Fruit fly (Drosophila melanogaster) ovary, adult (tissue): ENCODE measurements around the gene BicD.

Source experiments
- CG17801 ChIP-seq: fragments of 200-800 bp; optimal IDR thresholded peaks from 2 replicates; lab custom pipeline; 2019; ENCODE audit warnings: missing biosample characterization, mild to moderate bottlenecking, missing genetic modification characterization, moderate library complexity; ENCODE audit not compliant: partially characterized antibody

Gene BicD

DNA sequence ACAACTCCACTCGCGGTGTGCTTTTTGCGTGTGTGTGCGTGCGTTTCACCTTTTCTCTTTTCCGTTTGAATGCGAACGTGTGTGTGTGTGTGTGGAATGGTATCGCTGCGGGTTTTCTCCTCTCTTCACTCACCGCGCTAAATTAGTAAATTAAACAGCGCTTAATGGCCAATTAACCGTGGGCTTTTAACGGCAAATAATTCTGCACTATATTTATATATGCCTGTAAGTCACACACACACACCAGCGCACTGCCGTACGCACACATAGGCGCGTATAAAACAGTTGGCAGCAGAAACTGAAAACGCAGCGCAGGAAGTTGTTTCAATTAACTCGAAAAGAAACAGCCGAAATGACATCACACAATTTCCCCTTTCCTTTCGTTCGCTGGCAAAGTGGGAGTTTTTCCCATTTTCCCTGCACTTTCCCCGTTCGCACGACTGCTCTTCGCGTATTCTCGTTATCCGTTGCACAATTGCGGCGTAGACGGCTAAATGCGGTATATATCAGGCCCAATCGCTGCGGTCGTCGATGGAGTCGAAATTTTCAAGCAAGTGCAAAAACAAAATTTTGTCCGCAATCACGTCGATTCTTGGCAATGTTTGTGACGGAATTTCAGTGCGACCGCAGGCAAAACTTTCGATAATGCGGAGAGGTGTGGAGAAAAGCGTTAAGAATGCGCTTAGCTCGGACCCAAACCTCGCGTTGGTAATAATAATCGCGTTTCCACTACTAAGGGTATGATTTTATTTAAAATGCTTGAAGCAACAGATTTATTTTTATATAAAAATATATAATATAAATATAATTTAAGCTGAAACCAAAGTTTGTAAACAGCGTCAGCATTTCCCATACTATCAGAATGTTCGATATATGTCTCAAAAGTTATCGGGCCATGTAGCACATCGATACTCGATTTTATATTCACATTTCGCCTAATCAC lies at the start of gene BicD:
Gene BicD (minus strand): TSS at position 634 of the 943 bp plus-strand sequence.
- TF ChIP-seq CG17801 (GFP tag; lab: Kevin White, UChicago), result no peak

DNA sequence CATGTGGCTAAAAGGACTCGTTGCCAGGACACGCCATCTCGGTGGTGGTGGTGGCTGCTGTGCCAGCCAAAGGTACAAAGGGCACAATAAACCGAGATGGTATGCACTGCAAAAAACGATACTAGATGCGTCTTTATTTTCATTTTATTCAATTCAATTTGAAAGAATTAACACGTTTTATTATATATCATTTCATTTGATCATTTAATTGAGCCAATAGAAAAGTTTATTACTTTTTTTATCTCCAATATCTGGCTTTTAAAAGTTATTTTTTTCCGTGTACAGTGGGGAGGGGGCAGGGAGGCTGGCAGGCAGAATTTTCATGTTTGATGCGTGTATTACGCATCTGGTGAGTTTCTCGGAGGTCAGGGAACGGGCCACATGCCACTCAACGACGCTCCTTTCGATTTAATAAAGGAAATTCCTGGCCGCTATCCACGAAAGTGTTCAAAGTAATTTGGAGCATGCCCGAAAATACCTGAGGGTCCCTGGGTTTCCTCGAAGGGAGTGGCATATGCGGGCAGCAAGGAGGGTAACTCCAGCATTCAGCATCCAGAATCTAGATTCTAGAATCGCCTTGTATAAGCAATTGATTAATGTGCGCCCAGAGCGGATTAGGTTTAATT lies 41.2 kb upstream of the BicD start:
- no peak for TF ChIP-seq CG17801 (GFP tag; lab: Kevin White, UChicago)

DNA sequence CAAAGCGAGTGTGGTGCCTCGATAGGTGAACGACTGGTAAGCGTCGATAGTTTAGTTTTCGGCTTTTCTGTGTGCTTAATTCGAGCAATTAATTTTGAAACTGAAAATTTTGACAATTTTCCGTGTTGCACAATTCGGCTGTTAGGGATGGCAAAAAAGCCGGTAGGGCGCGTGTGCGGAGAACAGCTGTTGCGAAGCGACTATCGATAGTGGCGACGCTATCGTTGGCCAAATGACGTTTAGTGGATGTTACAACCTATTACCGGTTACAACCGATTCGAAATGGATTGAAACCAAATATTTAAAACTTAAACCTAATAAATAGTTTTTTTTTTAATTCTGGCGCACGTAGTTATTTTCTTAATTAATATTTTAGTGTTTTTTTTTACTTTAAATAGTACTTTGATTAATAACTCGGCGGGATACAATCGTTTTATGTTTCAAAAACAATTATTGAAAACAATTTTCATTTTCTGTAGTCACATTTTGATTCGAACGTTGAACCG lies 28.0 kb upstream of the BicD start, which contains the start of the genes mEFTs and Dhc36C:
Gene mEFTs (minus strand): TSS at position 161 of the 506 bp plus-strand sequence.
Gene Dhc36C (plus strand): TSS at position 456 of the 506 bp plus-strand sequence.
- TF ChIP-seq CG17801 (GFP tag; lab: Kevin White, UChicago), result no peak

- no peak for TF ChIP-seq CG17801 (GFP tag; lab: Kevin White, UChicago)
Measured at dm6 chr2L:17498721-17499120, 25.7 kb upstream of the BicD start, which contains the start of gene CG15142. Gene CG15142 (minus strand): TSS chr2L:17498821.

DNA sequence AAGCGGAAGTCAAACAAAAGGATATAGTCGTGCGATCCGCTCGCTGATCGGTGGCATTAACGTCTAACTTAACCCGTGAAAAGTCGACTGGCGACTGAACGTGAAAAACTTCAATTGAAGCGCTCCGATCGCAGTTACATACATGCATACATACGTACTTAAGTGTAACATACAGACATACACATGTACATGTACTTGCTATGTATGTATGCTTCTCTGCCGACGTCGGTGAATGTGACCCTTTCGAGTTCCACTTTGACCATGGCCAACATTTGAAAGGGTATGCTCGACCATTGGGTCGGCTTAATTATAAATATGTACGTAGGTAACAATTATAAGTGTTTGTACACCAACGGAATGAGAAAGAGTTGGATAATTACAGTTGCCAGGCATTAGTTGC lies 24.1 kb upstream of the BicD start, which contains the start of gene qua:
Gene qua (minus strand): TSS at position 101 of the 400 bp plus-strand sequence.
- no peak for TF ChIP-seq CG17801 (GFP tag; lab: Kevin White, UChicago)

- TF ChIP-seq CG17801 (GFP tag; lab: Kevin White, UChicago), result no peak
Measured at dm6 chr2L:17495759-17496158, 22.7 kb upstream of the BicD start.

- TF ChIP-seq CG17801 (GFP tag; lab: Kevin White, UChicago), result no peak
Measured at dm6 chr2L:17492680-17493079, 19.7 kb upstream of the BicD start.

- TF ChIP-seq CG17801 (GFP tag; lab: Kevin White, UChicago), result no peak
Measured at dm6 chr2L:17486264-17486663, 13.2 kb upstream of the BicD start, which contains the start of gene CG43220. Gene CG43220 (plus strand): TSS chr2L:17486564.

DNA sequence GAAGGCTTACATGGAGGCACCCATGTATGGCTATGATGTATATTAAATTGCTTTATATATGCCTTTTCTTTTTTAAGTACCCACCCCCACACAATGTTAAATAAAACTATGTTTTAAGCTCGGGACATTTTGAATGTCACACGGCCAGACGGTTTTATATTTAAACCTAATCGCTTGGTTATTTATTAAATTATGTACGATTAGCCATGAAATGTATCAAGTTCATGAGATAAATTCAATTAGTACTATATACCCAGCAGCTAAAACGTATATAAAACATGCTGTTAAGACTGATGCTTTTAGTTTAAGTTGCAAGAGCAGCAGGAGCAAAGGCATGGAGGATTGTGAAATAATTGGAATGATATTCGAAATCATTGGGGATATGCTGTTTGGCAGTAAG lies 12.4 kb upstream of the BicD start, which contains the start of the genes CG43221 and CG43645:
Gene CG43221 (plus strand): TSS at position 301 of the 400 bp plus-strand sequence.
Gene CG43645 (plus strand): TSS at position 301 of the 400 bp plus-strand sequence.
- no peak for TF ChIP-seq CG17801 (GFP tag; lab: Kevin White, UChicago)

DNA sequence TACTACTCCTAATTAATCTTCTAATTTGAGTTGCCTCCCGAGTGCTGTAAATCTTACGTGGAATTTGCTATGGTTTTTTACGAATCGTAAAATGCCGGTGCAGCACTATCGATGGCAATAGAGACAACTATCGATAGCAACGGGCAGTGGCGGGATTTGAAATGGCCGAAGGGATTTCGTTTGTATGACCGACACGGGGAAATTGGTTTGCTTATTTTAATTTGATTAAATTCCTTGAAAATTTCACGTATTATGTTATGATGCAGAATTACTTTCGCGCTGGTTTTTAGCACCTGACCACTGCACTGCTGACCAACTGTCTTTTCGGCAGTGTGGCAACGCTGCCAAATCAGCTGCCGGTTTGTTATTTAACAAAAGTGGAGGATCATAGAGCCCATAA lies 11.2 kb upstream of the BicD start, which contains the start of the genes GCS2beta and CG5131:
Gene GCS2beta (minus strand): TSS at position 134 of the 400 bp plus-strand sequence.
Gene CG5131 (plus strand): TSS at position 328 of the 400 bp plus-strand sequence.
- TF ChIP-seq CG17801 (GFP tag; lab: Kevin White, UChicago), result peak; percentile 84

DNA sequence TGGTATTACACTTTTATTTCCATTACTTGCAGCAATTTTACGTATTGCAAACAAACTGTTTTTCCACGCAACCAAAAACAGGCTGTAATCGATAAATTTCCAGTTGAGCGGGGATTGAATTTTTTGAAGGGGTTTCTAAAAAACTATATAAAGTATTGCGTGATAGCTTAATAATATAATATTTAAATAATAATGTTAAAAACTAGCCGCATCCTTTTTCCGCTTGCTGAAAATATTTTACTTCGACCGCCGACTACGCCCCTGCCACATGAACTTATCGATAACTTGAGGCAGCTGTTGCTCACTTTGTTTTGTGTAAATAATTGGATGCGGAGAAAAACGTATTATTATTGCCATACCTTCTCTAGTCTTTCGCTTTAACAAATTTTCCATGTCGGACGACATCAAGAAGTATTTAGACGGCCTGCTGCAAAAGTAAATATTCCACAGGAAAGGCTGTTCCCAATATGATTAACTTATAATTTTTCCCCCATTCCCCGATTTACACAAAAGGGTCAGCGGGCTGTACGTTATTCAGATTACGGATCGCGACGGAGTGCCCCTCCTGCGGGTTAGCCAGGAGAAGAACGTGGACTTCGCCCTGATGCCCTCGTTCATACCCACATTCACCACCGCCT lies 8.0 kb upstream of the BicD start, which contains the start of the genes fws and Lamtor3:
Gene fws (minus strand): TSS at position 87 of the 638 bp plus-strand sequence.
Gene Lamtor3 (plus strand): TSS at position 289 of the 638 bp plus-strand sequence.
- TF ChIP-seq CG17801 (GFP tag; lab: Kevin White, UChicago), result peak; percentile 96

dm6 chr2L:17477710-17478109 lies 4.7 kb upstream of the BicD start, which contains the start of gene cass:
Gene cass (minus strand): TSS chr2L:17477888.
- peak; percentile 15 for TF ChIP-seq CG17801 (GFP tag; lab: Kevin White, UChicago)

DNA sequence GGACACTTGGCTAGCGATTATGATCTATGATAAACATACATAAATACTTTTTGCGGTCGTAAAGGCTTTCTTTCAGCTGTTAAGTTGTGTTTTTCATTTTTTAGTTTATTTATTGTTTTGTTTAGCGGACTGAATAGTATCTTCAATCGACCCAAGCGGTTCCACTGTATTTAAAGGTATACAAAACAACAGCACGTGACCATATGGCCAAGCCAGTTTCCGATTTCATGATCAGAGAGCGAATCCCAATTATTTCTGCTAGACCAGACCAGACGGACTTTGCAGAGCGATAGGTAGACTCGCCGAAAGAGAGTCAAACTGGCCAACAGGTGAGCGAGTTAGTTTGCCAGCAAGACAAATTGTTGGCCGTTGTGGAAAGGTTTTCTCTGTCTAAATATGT lies 1.5 kb downstream of the BicD start, which contains the start of gene Sgt:
Gene Sgt (plus strand): TSS at position 80 of the 400 bp plus-strand sequence.
- TF ChIP-seq CG17801 (GFP tag; lab: Kevin White, UChicago), result no peak

DNA sequence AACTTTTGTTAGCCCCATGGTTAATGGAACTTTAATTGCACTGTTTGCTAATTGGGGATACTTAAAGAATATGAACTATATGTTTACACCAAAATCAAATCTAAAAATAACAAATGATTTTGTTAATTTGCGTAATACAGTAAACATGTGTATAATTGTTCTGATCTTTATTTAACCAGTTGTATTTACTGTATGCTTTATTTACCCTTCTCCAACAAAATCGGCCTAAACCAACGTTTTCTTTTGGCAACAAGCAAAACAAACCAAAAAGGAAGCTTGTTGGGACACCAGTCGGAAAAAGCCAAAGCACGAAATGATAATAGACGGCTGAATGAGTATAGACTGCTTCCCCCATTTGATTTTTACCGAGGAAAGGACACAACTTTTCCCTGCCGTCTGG lies 2.4 kb downstream of the BicD start:
- TF ChIP-seq CG17801 (GFP tag; lab: Kevin White, UChicago), result no peak
